Fruit fly (Drosophila melanogaster): ENCODE measurements around the gene Ipp.
A peak's percentile ranks its signal among the peaks of the same experiment; 100 is the strongest.

Ipp gene

DNA sequence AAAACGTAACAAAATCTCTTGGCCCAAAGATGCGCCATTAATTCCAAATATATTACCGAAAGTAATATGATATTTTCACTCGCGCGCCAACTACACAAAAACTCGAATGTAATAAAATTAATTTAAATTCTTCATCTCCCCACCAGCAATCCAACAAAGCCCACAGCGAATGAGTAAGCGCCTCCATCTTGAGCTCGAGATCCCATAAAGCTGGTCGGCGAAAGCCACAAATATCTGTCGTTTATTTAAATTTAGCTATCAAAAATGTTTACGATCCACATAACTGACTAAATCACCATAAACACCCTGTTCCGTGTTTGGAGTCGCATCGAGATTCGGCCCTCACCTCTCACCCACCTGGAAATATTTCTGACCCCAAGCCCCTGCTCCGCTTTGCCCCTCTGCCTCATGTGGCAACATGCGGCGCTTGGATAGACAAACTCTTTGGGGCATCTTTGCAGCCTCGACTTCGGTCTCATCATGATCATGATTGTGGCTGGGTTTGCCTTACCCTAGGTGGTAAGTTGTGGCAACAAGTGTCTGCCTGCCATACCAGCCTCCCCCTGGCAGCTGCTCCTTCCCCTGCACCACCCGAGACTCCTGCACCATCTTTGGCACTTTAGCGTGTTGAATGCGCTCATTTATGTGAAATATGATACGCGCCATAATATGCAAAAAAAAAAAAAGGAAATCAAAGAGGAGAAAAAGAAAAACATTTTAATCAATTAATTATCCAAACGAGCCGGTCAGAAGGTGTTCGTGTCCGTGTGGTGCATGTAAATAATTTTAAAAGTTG, 46.4 kb upstream of the Ipp start:
- no peak for TF ChIP-seq sage (GFP tag; optimal IDR thresholded peaks at IDR 0.05)
- no peak for TF ChIP-seq pan (optimal IDR thresholded peaks at IDR 0.05)

DNA sequence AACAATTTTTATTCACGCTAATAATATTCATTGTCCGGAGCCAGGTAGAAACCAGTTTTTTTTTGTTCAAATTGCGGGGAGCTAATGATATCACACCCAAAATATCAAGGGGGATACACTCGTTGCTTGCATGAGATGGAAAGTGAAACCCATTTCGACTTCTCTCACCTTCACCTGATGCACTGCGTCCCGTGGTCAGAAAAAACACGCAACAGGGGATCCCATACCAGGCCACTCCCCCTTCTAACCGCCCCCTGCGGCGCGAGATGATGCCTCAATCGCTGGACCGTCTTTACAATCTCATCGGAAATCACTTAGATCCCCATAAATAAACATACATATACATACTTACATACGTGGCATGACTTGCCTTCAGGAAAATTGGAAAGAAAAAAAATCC, 45.0 kb upstream of the Ipp start:
- TF ChIP-seq Rel (GFP tag; optimal IDR thresholded peaks at IDR 0.05) (no peak), Rel (tag; optimal IDR thresholded peaks at IDR 0.05) (peak; percentile 79), Abd-B (GFP tag; optimal IDR thresholded peaks at IDR 0.05) (no peak), sage (GFP tag; optimal IDR thresholded peaks at IDR 0.05) (no peak)

DNA sequence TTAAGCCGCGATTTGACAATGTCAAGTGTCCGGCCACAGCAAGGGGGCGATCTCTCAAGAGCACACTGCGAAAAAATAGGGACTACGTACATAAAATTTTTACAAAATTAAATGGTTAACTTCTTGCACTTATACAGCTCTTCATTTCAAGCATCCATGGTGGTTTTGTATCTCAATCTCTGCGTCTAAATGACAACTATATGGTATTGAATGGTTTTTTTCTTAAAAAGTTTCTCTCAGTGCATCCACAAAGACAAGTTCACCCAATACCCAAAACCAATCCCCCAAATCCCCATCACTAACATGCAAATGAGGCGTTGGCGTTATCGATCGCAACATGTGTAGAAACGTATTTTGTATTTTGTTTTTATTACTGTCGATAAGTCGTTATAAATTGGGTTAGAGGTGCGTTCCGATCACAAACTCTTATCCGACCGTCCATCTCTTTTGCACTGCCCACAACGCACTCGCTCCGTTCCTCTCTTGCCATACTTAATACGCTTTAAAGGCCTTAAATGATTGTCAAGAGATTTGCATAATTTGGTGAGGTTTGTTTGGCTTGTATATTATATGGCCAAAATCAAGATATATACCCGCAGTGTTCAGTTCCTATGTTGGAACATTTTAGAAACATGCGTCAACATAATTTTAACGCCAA, 43.7 kb upstream of the Ipp start:
- TF ChIP-seq brk (GFP tag; optimal IDR thresholded peaks at IDR 0.05) (no peak), pan (optimal IDR thresholded peaks at IDR 0.05) (no peak), ey (GFP tag; optimal IDR thresholded peaks at IDR 0.05) (peak; percentile 47), Myc (optimal IDR thresholded peaks at IDR 0.05) (no peak), Abd-B (GFP tag; optimal IDR thresholded peaks at IDR 0.05) (no peak), Dif (GFP tag; optimal IDR thresholded peaks at IDR 0.05; ENCODE audit: partially characterized antibody) (no peak), Vsx2 (GFP tag; optimal IDR thresholded peaks at IDR 0.05; ENCODE audit: partially characterized antibody) (no peak), dsf (GFP tag; optimal IDR thresholded peaks at IDR 0.05; ENCODE audit: borderline replicate concordance) (no peak), dmrt93B (GFP tag; optimal IDR thresholded peaks at IDR 0.05) (peak; percentile 17), tai (GFP tag; optimal IDR thresholded peaks at IDR 0.05) (no peak), jim (GFP tag; optimal IDR thresholded peaks at IDR 0.05) (no peak), CG9705 (GFP tag; optimal IDR thresholded peaks at IDR 0.05) (no peak), foxo (GFP tag; optimal IDR thresholded peaks at IDR 0.05) (peak in 1 of 2 experiments; percentile 69), N (GFP tag; optimal IDR thresholded peaks at IDR 0.05) (no peak), GATAd (GFP tag; optimal IDR thresholded peaks at IDR 0.05) (no peak), HLH106 (tag; optimal IDR thresholded peaks at IDR 0.05) (peak; percentile 61), br (GFP tag; optimal IDR thresholded peaks at IDR 0.05) (peak; percentile 25), usp (GFP tag; optimal IDR thresholded peaks at IDR 0.05) (no peak), dl (GFP tag; optimal IDR thresholded peaks at IDR 0.05; ENCODE audit: insufficient read depth in 1 of 2, partially characterized antibody in 2 of 2) (no peak), Dfd (GFP tag; optimal IDR thresholded peaks at IDR 0.05) (no peak), OdsH (GFP tag; optimal IDR thresholded peaks at IDR 0.05) (peak; percentile 46), sv (GFP tag; optimal IDR thresholded peaks at IDR 0.05) (peak; percentile 53), Hr78 (GFP tag; optimal IDR thresholded peaks at IDR 0.05) (no peak), rgr (GFP tag; optimal IDR thresholded peaks at IDR 0.05) (peak; percentile 60), Hr83 (GFP tag; optimal IDR thresholded peaks at IDR 0.05; ENCODE audit: poor library complexity, severe bottlenecking) (no peak), CG32264 (GFP tag; optimal IDR thresholded peaks at IDR 0.05) (no peak), fru (GFP tag; optimal IDR thresholded peaks at IDR 0.05) (peak; percentile 57), h (GFP tag; optimal IDR thresholded peaks at IDR 0.05) (peak; percentile 68), lola (GFP tag; optimal IDR thresholded peaks at IDR 0.05) (no peak), CrebA (GFP tag; optimal IDR thresholded peaks at IDR 0.05; ENCODE audit: borderline replicate concordance) (no peak), psq (GFP tag; optimal IDR thresholded peaks at IDR 0.05) (peak; percentile 34), sage (GFP tag; optimal IDR thresholded peaks at IDR 0.05) (no peak), woc (GFP tag; optimal IDR thresholded peaks at IDR 0.05) (peak; percentile 6), Jra (GFP tag; optimal IDR thresholded peaks at IDR 0.05) (no peak), Sp1 (GFP tag; optimal IDR thresholded peaks at IDR 0.05) (peak; percentile 35), Mio (GFP tag; optimal IDR thresholded peaks at IDR 0.05) (no peak), Rel (GFP tag; optimal IDR thresholded peaks at IDR 0.05) (no peak), Rel (tag; optimal IDR thresholded peaks at IDR 0.05) (no peak), Hnf4 (GFP tag; optimal IDR thresholded peaks at IDR 0.05) (peak; percentile 21)
